Worm (Caenorhabditis elegans): ENCODE data around the gene lgc-38.

Gene lgc-38

DNA sequence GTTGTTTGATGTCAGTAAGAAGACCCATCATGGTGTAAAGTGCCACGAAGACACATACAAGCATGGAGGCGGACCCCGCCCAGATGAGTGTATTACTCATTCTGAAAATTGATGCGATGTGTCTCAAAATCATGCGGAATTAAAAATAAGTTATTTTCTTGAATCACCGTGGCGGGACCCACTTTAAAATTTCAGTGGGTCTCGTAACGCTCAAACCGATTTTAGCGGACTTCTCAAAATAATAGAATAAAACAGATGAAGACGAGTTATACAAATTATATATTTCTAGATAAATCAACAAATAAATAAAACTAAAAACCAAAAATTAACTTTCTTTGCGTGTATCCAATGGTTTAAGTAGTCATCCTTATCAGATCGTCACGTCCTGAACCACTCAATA lies 11.6 kb downstream of the lgc-38 start, which contains the start of gene col-8:
Gene col-8 (minus strand): TSS at position 101 of the 400 bp plus-strand sequence.
- TF ChIP-seq ama-1 (optimal IDR thresholded peaks at IDR 0.05): no peak
- no peak for TF ChIP-seq pha-4 (tag; optimal IDR thresholded peaks at IDR 0.05)
- TF ChIP-seq elt-2 (tag; optimal IDR thresholded peaks at IDR 0.05): no peak
- no peak for TF ChIP-seq egl-5 (tag; optimal IDR thresholded peaks at IDR 0.05)
- TF ChIP-seq elt-3 (tag; optimal IDR thresholded peaks at IDR 0.05): no peak
- TF ChIP-seq fkh-2 (tag; optimal IDR thresholded peaks at IDR 0.05): no peak
- no peak for TF ChIP-seq egl-27 (tag; optimal IDR thresholded peaks at IDR 0.05)
- no peak for TF ChIP-seq skn-1 (tag; optimal IDR thresholded peaks at IDR 0.05)
- TF ChIP-seq nhr-28 (tag; optimal IDR thresholded peaks at IDR 0.05): no peak
- no peak for TF ChIP-seq nhr-237 (tag; optimal IDR thresholded peaks at IDR 0.05)
- no peak for TF ChIP-seq nhr-11 (tag; optimal IDR thresholded peaks at IDR 0.05)
- TF ChIP-seq hmg-11 (tag; optimal IDR thresholded peaks at IDR 0.05): no peak

DNA sequence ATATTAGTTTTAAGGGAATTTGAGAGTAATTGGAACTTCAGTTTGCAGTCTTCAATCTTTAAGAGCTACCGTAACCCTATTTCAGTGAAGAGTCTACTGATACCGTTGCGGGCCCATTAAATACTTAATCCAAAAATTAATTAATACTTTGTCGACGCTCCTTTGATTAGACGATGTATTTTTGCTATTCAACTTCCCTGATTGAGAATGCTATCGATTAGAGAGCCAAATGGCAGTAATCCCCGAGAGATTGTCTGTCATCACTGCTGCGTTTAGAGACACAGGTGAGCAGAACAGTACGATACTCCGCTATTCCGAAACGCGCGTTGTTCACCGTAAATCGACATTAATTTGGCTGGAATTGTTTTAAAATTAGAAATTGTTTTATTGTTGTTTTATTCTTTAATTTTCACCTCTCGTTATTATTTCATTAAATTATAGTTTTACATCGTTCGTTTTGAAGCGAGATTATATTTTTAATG lies 12.3 kb downstream of the lgc-38 start, which contains the start of gene rfl-1:
Gene rfl-1 (plus strand): TSS at position 51 of the 482 bp plus-strand sequence.
- TF ChIP-seq pha-4 (tag; optimal IDR thresholded peaks at IDR 0.05): peak; percentile 78
- TF ChIP-seq pqm-1 (tag; optimal IDR thresholded peaks at IDR 0.05): peak; percentile 32
- no peak for TF ChIP-seq unc-39 (tag; optimal IDR thresholded peaks at IDR 0.05)
- no peak for TF ChIP-seq snpc-4 (tag; optimal IDR thresholded peaks at IDR 0.05)
- TF ChIP-seq nhr-76 (tag; optimal IDR thresholded peaks at IDR 0.05): no peak
- TF ChIP-seq R02D3.7 (tag; optimal IDR thresholded peaks at IDR 0.05): peak; percentile 94
- TF ChIP-seq lin-39 (tag; optimal IDR thresholded peaks at IDR 0.05): peak; percentile 81
- peak; percentile 12 for TF ChIP-seq elt-2 (tag; optimal IDR thresholded peaks at IDR 0.05)
- peak; percentile 68 for TF ChIP-seq nfya-1 (tag; optimal IDR thresholded peaks at IDR 0.05; ENCODE audit: insufficient read depth)
- peak; percentile 80 for TF ChIP-seq lin-15B (tag; optimal IDR thresholded peaks at IDR 0.05)
- TF ChIP-seq ceh-28 (tag; optimal IDR thresholded peaks at IDR 0.05): peak; percentile 44
- TF ChIP-seq egl-5 (tag; optimal IDR thresholded peaks at IDR 0.05): peak; percentile 66
- peak; percentile 70 for TF ChIP-seq skn-1 (tag; optimal IDR thresholded peaks at IDR 0.05)
- peak; percentile 28 for TF ChIP-seq hmg-11 (tag; optimal IDR thresholded peaks at IDR 0.05)
- peak; percentile 23 for TF ChIP-seq nhr-25 (tag; optimal IDR thresholded peaks at IDR 0.05)

DNA sequence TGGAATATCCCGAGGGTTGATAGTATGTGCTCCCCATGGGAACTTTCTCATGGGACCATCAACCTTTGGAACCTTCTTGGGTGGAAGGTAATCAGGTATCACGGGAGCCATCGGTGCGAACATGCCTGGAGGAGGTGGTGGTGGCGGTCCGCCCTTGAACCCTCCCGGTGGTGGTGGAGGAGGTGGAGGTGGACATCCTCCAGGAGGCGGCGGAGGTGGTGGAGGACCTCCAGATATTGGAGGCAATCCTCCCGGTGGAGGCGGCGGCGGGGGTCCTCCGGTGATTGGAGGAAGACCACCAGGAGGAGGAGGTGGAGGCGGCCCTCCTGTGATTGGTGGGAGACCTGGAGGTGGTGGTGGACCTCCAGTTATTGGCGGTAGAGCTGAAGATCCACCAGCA lies 16.9 kb downstream of the lgc-38 start:
- TF ChIP-seq sea-2 (GFP tag; optimal IDR thresholded peaks at IDR 0.05): no peak
- TF ChIP-seq snpc-4 (tag; optimal IDR thresholded peaks at IDR 0.05): no peak
- TF ChIP-seq nhr-76 (tag; optimal IDR thresholded peaks at IDR 0.05): no peak
- TF ChIP-seq fkh-2 (tag; optimal IDR thresholded peaks at IDR 0.05): no peak
- no peak for TF ChIP-seq ceh-28 (tag; optimal IDR thresholded peaks at IDR 0.05)
- TF ChIP-seq ZK546.5 (tag; optimal IDR thresholded peaks at IDR 0.05): no peak
- no peak for TF ChIP-seq jun-1 (tag; optimal IDR thresholded peaks at IDR 0.05)
- no peak for TF ChIP-seq ceh-9 (tag; optimal IDR thresholded peaks at IDR 0.05)
- no peak for TF ChIP-seq eor-1 (tag; optimal IDR thresholded peaks at IDR 0.05)

DNA sequence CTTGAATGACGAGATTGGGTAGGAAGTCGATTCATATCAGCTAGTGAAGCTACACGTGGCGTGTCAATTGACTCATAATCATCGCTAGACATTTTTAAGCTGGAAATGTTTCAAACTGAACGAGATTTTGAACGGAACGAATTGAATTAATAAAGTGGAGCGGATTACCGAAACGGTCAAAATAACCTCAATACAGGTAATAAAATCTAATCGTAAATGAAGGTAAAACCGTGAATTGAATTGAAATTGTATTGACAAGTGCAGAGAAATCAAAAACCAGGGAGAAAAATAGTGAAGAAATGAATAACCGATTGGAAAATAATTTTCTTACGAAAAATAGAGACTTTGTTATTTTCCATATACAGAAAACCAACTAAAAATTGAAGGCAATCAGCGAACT lies 20.2 kb downstream of the lgc-38 start, which contains the start of gene cyk-1:
Gene cyk-1 (minus strand): TSS at position 101 of the 400 bp plus-strand sequence.
- no peak for TF ChIP-seq mml-1 (tag; optimal IDR thresholded peaks at IDR 0.05)
- TF ChIP-seq sea-2 (GFP tag; optimal IDR thresholded peaks at IDR 0.05): no peak

DNA sequence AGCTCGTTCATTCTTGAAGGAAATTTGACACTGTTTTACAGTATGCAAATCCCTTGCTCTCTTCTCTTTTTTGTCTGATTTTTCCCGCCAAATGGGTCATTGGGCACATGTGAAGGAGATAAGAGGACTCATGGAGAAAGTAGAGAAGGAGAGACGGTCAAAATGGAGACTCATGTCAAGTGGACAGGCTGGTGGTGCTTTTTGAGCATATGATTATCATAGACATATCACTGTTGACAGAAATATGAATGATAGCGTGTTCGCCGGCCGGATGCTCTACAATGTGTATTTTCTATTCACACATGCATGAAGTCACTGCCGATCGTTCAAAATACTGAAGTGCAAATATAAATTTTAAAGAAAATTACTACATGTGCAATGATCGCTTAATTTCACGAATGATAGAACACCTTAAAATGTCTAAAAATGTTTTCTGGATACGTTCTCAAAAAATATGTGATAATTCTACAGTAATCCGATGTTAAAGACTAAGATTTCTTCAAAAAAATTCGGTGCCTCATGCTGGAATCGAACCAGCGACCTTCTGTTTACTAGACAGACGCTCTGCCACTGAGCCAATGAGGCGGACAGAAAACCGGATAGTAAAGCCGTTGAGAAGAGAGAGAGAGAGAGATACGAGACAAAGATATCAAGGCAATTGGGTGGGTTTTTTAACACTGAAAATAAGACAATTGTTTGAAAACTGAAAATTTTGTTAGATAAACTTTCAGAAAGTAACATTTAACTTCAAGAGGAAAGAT lies 21.3 kb downstream of the lgc-38 start:
- TF ChIP-seq egl-27 (tag; optimal IDR thresholded peaks at IDR 0.05) (peak; percentile 34), lin-15B (tag; optimal IDR thresholded peaks at IDR 0.05) (peak; percentile 9), ceh-28 (tag; optimal IDR thresholded peaks at IDR 0.05) (no peak), mdl-1 (tag; optimal IDR thresholded peaks at IDR 0.05) (no peak), nfya-1 (tag; optimal IDR thresholded peaks at IDR 0.05; ENCODE audit: insufficient read depth) (peak; percentile 53), nhr-11 (tag; optimal IDR thresholded peaks at IDR 0.05) (no peak), nhr-77 (tag; optimal IDR thresholded peaks at IDR 0.05) (no peak), nhr-76 (tag; optimal IDR thresholded peaks at IDR 0.05) (no peak), daf-12 (tag; optimal IDR thresholded peaks at IDR 0.05) (no peak), R02D3.7 (tag; optimal IDR thresholded peaks at IDR 0.05) (no peak), zag-1 (tag; optimal IDR thresholded peaks at IDR 0.05) (no peak), elt-2 (tag; optimal IDR thresholded peaks at IDR 0.05) (peak; percentile 17), ztf-11 (tag; optimal IDR thresholded peaks at IDR 0.05) (no peak), nhr-25 (tag; optimal IDR thresholded peaks at IDR 0.05) (no peak), eor-1 (tag; optimal IDR thresholded peaks at IDR 0.05) (no peak), elt-3 (tag; optimal IDR thresholded peaks at IDR 0.05) (no peak), hmg-11 (tag; optimal IDR thresholded peaks at IDR 0.05) (peak; percentile 50), pha-4 (tag; optimal IDR thresholded peaks at IDR 0.05) (peak; percentile 42), nhr-43 (tag; optimal IDR thresholded peaks at IDR 0.05; ENCODE audit: poor library complexity, severe bottlenecking) (peak; percentile 32), snpc-4 (tag; optimal IDR thresholded peaks at IDR 0.05) (peak; percentile 94)

Data from whole organism, L3 larva.